Worm (Caenorhabditis elegans) whole organism, L4/young adult: ENCODE data around the gene F25B3.2.

Source experiments
- W03F9.2 ChIP-seq: fragments of 150-350 bp; optimal IDR thresholded peaks from 2 replicates; lab custom pipeline; 2014; ENCODE audit warnings: missing biosample characterization, missing genetic modification characterization
- dao-5 ChIP-seq: sonication (generic microtip); optimal IDR thresholded peaks from 2 replicates; lab custom pipeline; 2016; ENCODE audit warnings: missing genotype, missing genetic modification characterization, moderate library complexity, missing compliant biosample characterization
- him-1 ChIP-seq: sonication (generic microtip); optimal IDR thresholded peaks from 2 replicates; lab custom pipeline; 2016; ENCODE audit warnings: missing genotype, missing genetic modification reagents, missing genetic modification characterization, missing compliant biosample characterization

- TF ChIP-seq him-1 (peak; percentile 44), dao-5 (tag; lab: Kevin White, UChicago) (no peak), W03F9.2 (peak; percentile 29)
These were observed 32.9 kb upstream of the F25B3.2 start, which contains the start of gene mdf-1 for ce11 chrV:9544176-9544632.
